Worm (Caenorhabditis elegans) whole organism, L1 larva: ENCODE data around the gene nhr-210.
A peak's percentile ranks its signal among the peaks of the same experiment; 100 is the strongest.

ENCODE experiments used
- alr-1 ChIP-seq: fragments of 200-800 bp; sonication (Bioruptor generic); optimal IDR thresholded peaks from 2 replicates; lab custom pipeline; 2018; ENCODE audit warnings: borderline replicate concordance, mild to moderate bottlenecking, missing genetic modification characterization, missing compliant biosample characterization
- blmp-1 ChIP-seq: fragments of 150-350 bp; optimal IDR thresholded peaks from 2 replicates; lab custom pipeline; 2014; ENCODE audit warnings: missing biosample characterization, missing genetic modification characterization
- dpl-1 ChIP-seq, 3 experiments: fragments of 150-350 bp in 2 of 3; sonication (generic microtip) in 1 of 3; optimal IDR thresholded peaks; 2 replicates each; lab custom pipeline; 2014 to 2017; ENCODE audit warnings: missing biosample characterization in 3 of 3, missing genetic modification characterization in 3 of 3, missing genetic modification reagents in 3 of 3
- elt-2 ChIP-seq: sonication (generic microtip); optimal IDR thresholded peaks from 2 replicates; lab custom pipeline; 2016; ENCODE audit warnings: missing genetic modification characterization, mild to moderate bottlenecking, inconsistent platforms, missing compliant biosample characterization, missing genetic modification reagents
- irx-1 ChIP-seq: sonication (generic microtip); optimal IDR thresholded peaks from 2 replicates; lab custom pipeline; 2016; ENCODE audit warnings: missing genetic modification characterization, missing compliant biosample characterization
- isw-1 ChIP-seq: fragments of 200-800 bp; sonication (Bioruptor generic); IDR thresholded peaks from 2 replicates; pipeline ENCODE4 v1.3.6; 2022; ENCODE audit warnings: missing genetic modification characterization, missing compliant biosample characterization
- nhr-11 ChIP-seq: fragments of 150-350 bp; optimal IDR thresholded peaks from 2 replicates; lab custom pipeline; 2014; ENCODE audit warnings: missing biosample characterization, missing genetic modification characterization
- nhr-85 ChIP-seq: sonication (generic microtip); peaks from one replicate; lab custom pipeline; 2016; ENCODE audit warnings: missing genetic modification characterization, inconsistent platforms, missing compliant biosample characterization

DNA sequence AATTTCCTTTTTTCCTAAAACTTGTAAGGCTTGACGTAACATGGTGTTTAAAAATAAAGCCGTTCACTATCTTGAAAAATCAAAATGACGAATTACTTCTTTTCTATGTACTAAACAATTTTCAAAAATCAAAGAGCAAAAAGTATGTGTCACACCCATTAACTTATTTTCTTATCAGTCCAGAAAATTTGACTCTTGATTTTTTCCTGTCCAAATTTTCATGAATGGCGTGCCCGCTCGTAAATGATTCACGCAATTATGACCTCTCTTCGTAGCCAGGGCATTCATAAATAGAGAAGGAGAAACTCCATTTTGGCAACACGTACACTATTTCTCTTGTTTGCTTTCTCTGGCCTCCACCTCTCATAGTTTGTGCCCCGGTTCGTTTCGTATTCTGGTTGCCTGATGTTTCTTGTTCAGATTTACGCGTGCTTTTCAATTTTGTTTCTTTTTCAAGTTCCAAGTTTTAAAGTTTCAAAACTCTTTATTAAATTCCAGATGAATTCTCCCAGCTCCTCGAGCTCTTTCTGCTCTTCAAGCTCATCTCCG lies 41.6 kb downstream of the nhr-210 start, which contains the start of gene nhr-55:
- TF ChIP-seq isw-1 (GFP tag; lab: Robert Waterston, UW) (no peak), elt-2 (peak; percentile 14), dpl-1 (GFP tag; optimal IDR thresholded peaks at IDR 0.05; lab: Kevin White, UChicago) (no peak), blmp-1 (tag; lab: Kevin White, UChicago) (no peak), irx-1 (tag; lab: Kevin White, UChicago) (no peak), alr-1 (tag; lab: Kevin White, UChicago) (no peak), nhr-85 (no peak), nhr-11 (tag; lab: Kevin White, UChicago) (no peak)
